Worm (Caenorhabditis elegans): ENCODE results near the gene T22G5.1.

- TF ChIP-seq egl-44 (GFP tag; IDR thresholded peaks at IDR 0.05) (no peak), ZK185.1 (tag; optimal IDR thresholded peaks at IDR 0.05; ENCODE audit: poor library complexity, severe bottlenecking) (no peak), B0261.1 (tag; optimal IDR thresholded peaks at IDR 0.05) (no peak), rcor-1 (GFP tag; IDR thresholded peaks at IDR 0.05) (no peak), snpc-3.4 (tag; optimal IDR thresholded peaks at IDR 0.05) (no peak), B0019.2 (GFP tag; conservative IDR thresholded peaks at IDR 0.05) (no peak), pha-4 (tag; optimal IDR thresholded peaks at IDR 0.05) (no peak), ama-1 (optimal IDR thresholded peaks at IDR 0.05) (no peak), ama-1 (GFP tag; optimal IDR thresholded peaks at IDR 0.05) (no peak), hrde-1 (tag; optimal IDR thresholded peaks at IDR 0.05; ENCODE audit: borderline replicate concordance) (no peak)
Measured at ce11 chrV:13840909-13841308, 35.7 kb upstream of the T22G5.1 start, which contains the start of gene srx-17.

Measured in whole organism, young adult.